Fruit fly (Drosophila melanogaster): Measurements from ENCODE around the gene brwl.

The brwl gene

DNA sequence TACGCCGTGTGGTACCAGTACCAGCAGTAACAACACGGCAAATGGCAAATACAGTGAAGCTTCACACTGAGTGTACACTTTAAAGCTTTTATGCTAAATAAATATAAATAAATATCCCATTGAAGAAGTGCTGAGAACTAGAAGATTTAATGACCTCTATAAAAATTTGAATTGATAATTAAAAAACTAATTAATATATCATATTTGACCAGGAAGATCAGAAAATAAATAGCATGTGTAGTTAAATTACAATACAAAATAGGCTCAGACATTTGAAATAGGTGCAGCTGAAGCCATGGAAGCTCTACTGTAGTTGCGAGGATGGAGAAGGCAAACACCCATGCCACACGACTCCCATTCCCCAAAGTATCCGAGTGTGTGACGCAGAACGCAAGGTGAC lies 4.2 kb upstream of the brwl start (continued):
- TF ChIP-seq CG3065 (GFP tag; optimal IDR thresholded peaks at IDR 0.05) (no peak), caup (GFP tag; optimal IDR thresholded peaks at IDR 0.05; ENCODE audit: severe bottlenecking) (peak; percentile 0), TFAM (GFP tag; optimal IDR thresholded peaks at IDR 0.05) (no peak), Hr78 (GFP tag; optimal IDR thresholded peaks at IDR 0.05) (no peak), bbx (GFP tag; IDR thresholded peaks at IDR 0.05; ENCODE audit: partially characterized antibody) (no peak), CG8944 (GFP tag; optimal IDR thresholded peaks at IDR 0.05) (no peak), CG16813 (GFP tag; IDR thresholded peaks at IDR 0.05; ENCODE audit: partially characterized antibody) (no peak), CG10209 (GFP tag; optimal IDR thresholded peaks at IDR 0.05) (peak; percentile 45), br (optimal IDR thresholded peaks at IDR 0.05) (no peak), H15 (GFP tag; IDR thresholded peaks at IDR 0.05) (no peak), unpg (GFP tag; optimal IDR thresholded peaks at IDR 0.05) (peak; percentile 42), MBD-R2 (GFP tag; IDR thresholded peaks at IDR 0.05) (no peak), zf30C (GFP tag; optimal IDR thresholded peaks at IDR 0.05) (no peak), HLH3B (GFP tag; IDR thresholded peaks at IDR 0.05) (peak; percentile 44; the same call in 1 of the 2 replicates), gcm2 (GFP tag; optimal IDR thresholded peaks at IDR 0.05) (no peak), Scr (GFP tag; IDR thresholded peaks at IDR 0.05; ENCODE audit: partially characterized antibody) (no peak), Myb (GFP tag; optimal IDR thresholded peaks at IDR 0.05) (no peak), CG4328 (GFP tag; optimal IDR thresholded peaks at IDR 0.05) (peak; percentile 10), Camta (GFP tag; optimal IDR thresholded peaks at IDR 0.05) (no peak), phol (tag; optimal IDR thresholded peaks at IDR 0.05) (peak; percentile 59), kni (GFP tag; optimal IDR thresholded peaks at IDR 0.05) (no peak), D (optimal IDR thresholded peaks at IDR 0.05) (no peak), D (GFP tag; optimal IDR thresholded peaks at IDR 0.05) (peak; percentile 6), CG8281 (tag; optimal IDR thresholded peaks at IDR 0.05) (no peak), CkIIα-i1 (GFP tag; IDR thresholded peaks at IDR 0.05) (no peak), usp (GFP tag; optimal IDR thresholded peaks at IDR 0.05) (no peak), toy (GFP tag; IDR thresholded peaks at IDR 0.05) (no peak), Aef1 (GFP tag; IDR thresholded peaks at IDR 0.05) (peak; percentile 57; the same call in 2 of the 3 replicates), sqz (GFP tag; optimal IDR thresholded peaks at IDR 0.05) (no peak), CG14667 (GFP tag; IDR thresholded peaks at IDR 0.05) (no peak), sr (GFP tag; IDR thresholded peaks at IDR 0.05) (no peak), CG18262 (tag; optimal IDR thresholded peaks at IDR 0.05) (peak; percentile 42), CG31441 (GFP tag; IDR thresholded peaks at IDR 0.05) (peak; percentile 60), CG7556 (GFP tag; optimal IDR thresholded peaks at IDR 0.05) (peak; percentile 58), CG7963 (GFP tag; IDR thresholded peaks at IDR 0.05; ENCODE audit: partially characterized antibody) (no peak), CG6689 (GFP tag; IDR thresholded peaks at IDR 0.05) (0 out of 2 replicates have a peak, but pooled peaks have one; percentile 11), al (GFP tag; IDR thresholded peaks at IDR 0.05) (0 out of 2 replicates have a peak, but pooled peaks have one; percentile 19), CG12769 (tag; optimal IDR thresholded peaks at IDR 0.05) (no peak), CG15269 (tag; optimal IDR thresholded peaks at IDR 0.05) (peak; percentile 67), tap (tag; optimal IDR thresholded peaks at IDR 0.05) (peak; percentile 26), scrt (GFP tag; optimal IDR thresholded peaks at IDR 0.05) (peak; percentile 23), Dbx (GFP tag; IDR thresholded peaks at IDR 0.05) (no peak), CG2678 (tag; optimal IDR thresholded peaks at IDR 0.05) (peak; percentile 76), gcm (GFP tag; optimal IDR thresholded peaks at IDR 0.05) (peak; percentile 56), cato (GFP tag; optimal IDR thresholded peaks at IDR 0.05; ENCODE audit: borderline replicate concordance) (no peak), CoRest (tag; optimal IDR thresholded peaks at IDR 0.05) (peak; percentile 63), CG4820 (GFP tag; optimal IDR thresholded peaks at IDR 0.05) (no peak), shn (GFP tag; optimal IDR thresholded peaks at IDR 0.05) (no peak), CG7928 (GFP tag; optimal IDR thresholded peaks at IDR 0.05) (no peak), Hmr (GFP tag; optimal IDR thresholded peaks at IDR 0.05) (peak; percentile 63), ftz-f1 (GFP tag; optimal IDR thresholded peaks at IDR 0.05) (no peak)
